Fruit fly (Drosophila melanogaster) whole organism, larva: Measurements from ENCODE around the gene CG31784.

ENCODE experiments used
- noc ChIP-seq: fragments of 200-800 bp; sonication (Bioruptor generic); optimal IDR thresholded peaks from 3 replicates; lab custom pipeline; 2019; ENCODE audit warnings: missing biosample characterization, mild to moderate bottlenecking, missing genetic modification characterization, moderate library complexity

Gene CG31784

DNA sequence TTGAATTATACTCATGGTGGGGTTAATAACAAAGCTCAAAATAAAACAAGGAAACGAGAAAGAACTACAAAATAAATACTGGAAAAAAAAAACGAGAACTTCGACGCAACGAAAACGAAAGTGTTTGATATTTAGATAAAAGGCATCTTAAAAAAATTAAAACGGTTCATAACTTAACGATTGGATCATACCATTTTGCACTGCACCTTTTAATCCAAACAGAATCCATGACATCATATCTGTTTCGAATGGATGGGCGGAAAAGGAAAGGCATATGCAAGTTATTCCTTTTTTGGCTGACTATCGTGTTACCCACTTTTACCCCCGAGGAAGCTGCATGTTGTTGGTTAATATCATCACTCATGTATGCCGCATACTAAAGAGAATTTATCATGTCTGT, at the start of gene CG31784:
CG31784 (minus strand) TSS at position 101 of the 400 bp plus-strand sequence.
- TF ChIP-seq noc (tag; lab: Kevin White, UChicago) = no peak

DNA sequence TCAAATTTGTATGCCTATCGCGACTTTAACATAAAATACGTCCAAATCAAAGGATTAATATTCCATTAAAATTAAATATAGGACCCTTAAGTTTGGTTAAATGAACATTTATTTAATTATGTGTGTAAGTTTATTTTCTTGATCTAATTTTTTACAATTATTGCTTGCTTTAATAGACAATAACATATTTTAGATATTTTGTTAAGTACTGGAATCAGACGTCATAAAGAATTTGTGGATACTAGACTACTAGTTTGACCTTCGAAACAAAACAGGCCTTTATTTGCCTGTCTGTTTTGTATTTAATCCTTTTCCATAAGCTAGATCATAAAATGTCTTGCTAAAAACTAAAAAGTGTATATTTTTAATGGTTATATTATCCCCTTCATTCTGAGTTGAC, 47.4 kb upstream of the CG31784 start, which contains the start of gene CG34169:
CG34169 (plus strand) TSS at position 301 of the 400 bp plus-strand sequence.
- TF ChIP-seq noc (tag; lab: Kevin White, UChicago) = no peak

- no peak for TF ChIP-seq noc (tag; lab: Kevin White, UChicago)
Measured at dm6 chr2L:17163344-17163743, 37.6 kb upstream of the CG31784 start.

DNA sequence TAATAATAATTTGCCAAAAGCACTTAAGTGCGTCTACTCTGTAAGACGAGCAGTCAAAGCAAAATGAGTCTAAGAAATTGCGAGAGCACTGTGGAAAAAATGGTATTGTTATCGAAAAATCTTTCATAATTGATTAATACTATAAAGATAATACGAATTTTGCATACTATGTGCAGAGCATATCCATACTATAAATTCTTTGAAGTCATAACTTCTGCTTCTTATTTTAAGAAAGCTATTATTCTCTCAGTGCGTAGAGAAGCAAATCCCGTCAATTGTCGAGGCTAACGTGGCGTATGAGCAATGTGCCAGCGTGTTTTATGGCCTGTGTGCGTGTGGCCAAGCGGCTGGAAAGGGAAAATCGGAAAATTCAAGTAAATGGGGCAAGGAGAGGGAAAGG, 33.9 kb upstream of the CG31784 start:
- no peak for TF ChIP-seq noc (tag; lab: Kevin White, UChicago)

dm6 chr2L:17130795-17131194, 5.0 kb upstream of the CG31784 start, which contains the start of the genes CG34106 and beat-IIIa:
TSS of gene CG34106 (plus strand) at chr2L:17131024.
TSS of gene beat-IIIa (plus strand) at chr2L:17131024.
- TF ChIP-seq noc (tag; lab: Kevin White, UChicago) = no peak

DNA sequence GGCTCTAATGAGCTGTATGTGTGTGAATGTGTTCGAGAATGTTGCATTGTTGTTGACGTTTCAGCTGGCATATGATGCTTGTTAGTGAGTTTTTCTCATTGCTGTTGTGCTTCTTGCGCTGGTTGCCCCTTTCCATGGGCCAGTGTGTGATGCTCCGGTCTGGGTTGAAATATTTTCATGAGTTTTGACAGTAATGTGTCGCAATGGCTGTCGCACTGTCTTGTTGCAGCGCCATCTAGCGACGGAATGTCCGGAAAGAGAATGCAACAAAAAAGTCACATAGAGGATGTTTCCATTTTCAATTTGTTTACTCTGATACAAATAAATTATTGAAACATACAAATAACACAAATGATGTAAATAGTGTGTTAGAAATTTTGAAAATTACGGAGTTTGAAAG, 33.0 kb downstream of the CG31784 start:
- TF ChIP-seq noc (tag; lab: Kevin White, UChicago) = no peak

dm6 chr2L:17087341-17087740, 38.4 kb downstream of the CG31784 start, which contains the start of gene CG12620:
TSS of gene CG12620 (plus strand) at chr2L:17087641.
- no peak for TF ChIP-seq noc (tag; lab: Kevin White, UChicago)
